Fruit fly (Drosophila melanogaster): Measurements from ENCODE around the gene Hsc70-4.
A peak's percentile ranks its signal among the peaks of the same experiment; 100 is the strongest.

The Hsc70-4 gene

DNA sequence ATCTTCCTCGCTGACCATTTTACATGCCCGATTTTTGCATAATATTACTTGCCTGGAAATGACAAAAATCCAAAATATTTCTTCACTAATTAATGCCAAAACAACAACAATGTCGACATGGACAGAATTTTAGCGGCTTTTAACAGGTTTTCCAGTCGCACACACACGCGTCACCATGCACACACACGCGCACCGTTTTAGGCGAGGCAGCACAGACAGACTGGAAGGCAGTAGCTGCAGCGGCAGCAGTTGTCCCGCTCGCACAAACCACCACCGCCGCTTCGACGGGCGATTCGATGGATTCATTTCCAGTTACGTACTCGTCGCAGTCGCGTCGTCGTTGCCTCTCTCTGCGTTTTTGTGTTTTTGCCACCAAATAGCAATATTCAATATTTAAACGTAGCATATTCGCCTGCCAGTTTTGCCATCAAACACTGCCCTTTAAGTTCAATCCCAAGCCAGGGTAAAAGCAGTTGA lies 48.2 kb downstream of the Hsc70-4 start, which contains the start of gene CG45218 (continued):
- TF ChIP-seq D (optimal IDR thresholded peaks at IDR 0.05) (no peak), D (GFP tag; optimal IDR thresholded peaks at IDR 0.05) (no peak), CG9932 (GFP tag; IDR thresholded peaks at IDR 0.05) (no peak), Opbp (GFP tag; IDR thresholded peaks at IDR 0.05; ENCODE audit: partially characterized antibody) (no peak), Sry-β (GFP tag; optimal IDR thresholded peaks at IDR 0.05) (no peak), CG2712 (tag; optimal IDR thresholded peaks at IDR 0.05) (no peak), CG15514 (GFP tag; optimal IDR thresholded peaks at IDR 0.05) (no peak), sqz (GFP tag; optimal IDR thresholded peaks at IDR 0.05) (no peak), so (GFP tag; IDR thresholded peaks at IDR 0.05) (no peak), CG2202 (tag; optimal IDR thresholded peaks at IDR 0.05) (no peak), Abd-B (GFP tag; optimal IDR thresholded peaks at IDR 0.05) (no peak), sug (tag; optimal IDR thresholded peaks at IDR 0.05) (peak; percentile 4), CG3995 (GFP tag; optimal IDR thresholded peaks at IDR 0.05) (no peak), cad (GFP tag; optimal IDR thresholded peaks at IDR 0.05) (no peak), CG18599 (GFP tag; optimal IDR thresholded peaks at IDR 0.05) (peak; percentile 54), btn (GFP tag; optimal IDR thresholded peaks at IDR 0.05) (no peak), chn (GFP tag; optimal IDR thresholded peaks at IDR 0.05) (no peak), PHDP (tag; optimal IDR thresholded peaks at IDR 0.05) (no peak), CG10565 (GFP tag; optimal IDR thresholded peaks at IDR 0.05) (no peak), CG18011 (GFP tag; optimal IDR thresholded peaks at IDR 0.05) (no peak), CG32767 (GFP tag; IDR thresholded peaks at IDR 0.05) (no peak), CG17186 (GFP tag; optimal IDR thresholded peaks at IDR 0.05) (no peak), CG10654 (GFP tag; optimal IDR thresholded peaks at IDR 0.05) (no peak), Atf3 (GFP tag; optimal IDR thresholded peaks at IDR 0.05) (no peak), CG15011 (GFP tag; optimal IDR thresholded peaks at IDR 0.05) (no peak), CG10431 (GFP tag; optimal IDR thresholded peaks at IDR 0.05) (no peak), Xrp1 (GFP tag; IDR thresholded peaks at IDR 0.05) (no peak), CG10979 (tag; optimal IDR thresholded peaks at IDR 0.05) (no peak), Pdp1 (GFP tag; optimal IDR thresholded peaks at IDR 0.05) (no peak), CG10274 (GFP tag; optimal IDR thresholded peaks at IDR 0.05) (no peak), CG14441 (GFP tag; IDR thresholded peaks at IDR 0.05) (no peak), gem (tag; optimal IDR thresholded peaks at IDR 0.05) (no peak), CG4730 (GFP tag; IDR thresholded peaks at IDR 0.05) (no peak), CG1602 (GFP tag; optimal IDR thresholded peaks at IDR 0.05) (no peak), CG6689 (GFP tag; IDR thresholded peaks at IDR 0.05) (no peak), CG3847 (GFP tag; IDR thresholded peaks at IDR 0.05) (no peak), ssp (GFP tag; IDR thresholded peaks at IDR 0.05) (no peak), rib (GFP tag; IDR thresholded peaks at IDR 0.05) (no peak), sd (tag; optimal IDR thresholded peaks at IDR 0.05) (peak; percentile 98), Chrac-16 (GFP tag; optimal IDR thresholded peaks at IDR 0.05) (no peak), bab2 (GFP tag; optimal IDR thresholded peaks at IDR 0.05) (no peak), nerfin-2 (GFP tag; IDR thresholded peaks at IDR 0.05; ENCODE audit: partially characterized antibody) (no peak), Oli (tag; optimal IDR thresholded peaks at IDR 0.05) (no peak), CG7839 (tag; optimal IDR thresholded peaks at IDR 0.05) (no peak), Dip3 (GFP tag; optimal IDR thresholded peaks at IDR 0.05) (no peak), CG8765 (GFP tag; IDR thresholded peaks at IDR 0.05) (no peak), MBD-R2 (GFP tag; IDR thresholded peaks at IDR 0.05) (no peak), hbn (GFP tag; IDR thresholded peaks at IDR 0.05; ENCODE audit: partially characterized antibody) (no peak), fd102C (GFP tag; optimal IDR thresholded peaks at IDR 0.05) (no peak), Dek (tag; optimal IDR thresholded peaks at IDR 0.05) (no peak), Hand (GFP tag; optimal IDR thresholded peaks at IDR 0.05) (no peak), CG11085 (GFP tag; IDR thresholded peaks at IDR 0.05) (no peak)
